Worm (Caenorhabditis elegans) whole organism, L4 larva: ENCODE results near the gene ttr-45.

ENCODE experiments used
- ama-1 ChIP-seq: fragments of 150-350 bp; optimal IDR thresholded peaks from 2 replicates; lab custom pipeline; 2014; ENCODE audit warnings: inconsistent platforms, mixed read lengths
- egl-27 ChIP-seq: sonication (generic microtip); optimal IDR thresholded peaks from 3 replicates; lab custom pipeline; 2017; ENCODE audit warnings: missing biosample characterization, missing genetic modification reagents, missing genetic modification characterization
- nhr-28 ChIP-seq: fragments of 150-350 bp; optimal IDR thresholded peaks from 2 replicates; lab custom pipeline; 2014; ENCODE audit warnings: missing biosample characterization, missing genetic modification characterization
- spr-1 ChIP-seq: sonication (generic microtip); optimal IDR thresholded peaks from 2 replicates; lab custom pipeline; 2016; ENCODE audit warnings: mild to moderate bottlenecking, missing genetic modification characterization, missing compliant biosample characterization

ce11 chrIV:13240842-13241143, 13.2 kb upstream of the ttr-45 start, which contains the start of gene lin-54:
- TF ChIP-seq spr-1 (tag; lab: Kevin White, UChicago) = no peak
- TF ChIP-seq ama-1 (lab: Kevin White, UChicago) = no peak
- TF ChIP-seq egl-27 (tag; lab: Kevin White, UChicago) = no peak
- TF ChIP-seq nhr-28 (tag; lab: Kevin White, UChicago) = no peak
